Worm (Caenorhabditis elegans) whole organism, L3 larva: ENCODE results near the gene str-19.
"Not testable (repeated sequence)": the region's sequence is repeated elsewhere in the genome, so short reads cannot be mapped to it uniquely, and the experiment has no call there.

ENCODE experiments used
- R02D3.7 ChIP-seq: fragments of 150-350 bp; optimal IDR thresholded peaks from 2 replicates; lab custom pipeline; 2014; ENCODE audit warnings: missing biosample characterization, missing genetic modification characterization
- ZK546.5 ChIP-seq: sonication (generic microtip); optimal IDR thresholded peaks from 2 replicates; lab custom pipeline; 2017; ENCODE audit warnings: missing biosample characterization, missing genetic modification characterization
- aly-2 ChIP-seq: fragments of 150-350 bp; optimal IDR thresholded peaks from 2 replicates; lab custom pipeline; 2014; ENCODE audit warnings: missing biosample characterization, missing genetic modification characterization
- ama-1 ChIP-seq: fragments of 150-350 bp; optimal IDR thresholded peaks from 2 replicates; lab custom pipeline; 2018
- ceh-16 ChIP-seq: sonication (generic microtip); optimal IDR thresholded peaks from 2 replicates; lab custom pipeline; 2017; ENCODE audit warnings: missing biosample characterization, missing genetic modification characterization
- ceh-28 ChIP-seq: fragments of 150-350 bp; optimal IDR thresholded peaks from 2 replicates; lab custom pipeline; 2014; ENCODE audit warnings: missing biosample characterization, missing genetic modification reagents, missing genetic modification characterization
- ceh-82 ChIP-seq: fragments of 150-350 bp; optimal IDR thresholded peaks from 2 replicates; lab custom pipeline; 2014; ENCODE audit warnings: missing biosample characterization, missing genetic modification characterization
- ceh-9 ChIP-seq: sonication (generic microtip); optimal IDR thresholded peaks from 2 replicates; lab custom pipeline; 2018; ENCODE audit warnings: missing biosample characterization, missing genetic modification characterization
- egl-27 ChIP-seq: sonication (generic microtip); optimal IDR thresholded peaks from 4 replicates; lab custom pipeline; 2017; ENCODE audit warnings: missing biosample characterization, missing genetic modification reagents, missing genetic modification characterization
- elt-1 ChIP-seq: fragments of 150-350 bp; optimal IDR thresholded peaks from 2 replicates; lab custom pipeline; 2014; ENCODE audit warnings: missing biosample characterization, missing genetic modification characterization
- elt-2 ChIP-seq: sonication (generic microtip); optimal IDR thresholded peaks from 2 replicates; lab custom pipeline; 2016; ENCODE audit warnings: missing genetic modification reagents, mild to moderate bottlenecking, missing genetic modification characterization, missing compliant biosample characterization
- elt-3 ChIP-seq, 3 experiments: fragments of 150-350 bp in 1 of 3; sonication (generic microtip) in 2 of 3; optimal IDR thresholded peaks; 2 replicates in 2 of 3; 4 replicates in 1 of 3; lab custom pipeline; 2014 to 2017; ENCODE audit warnings: missing biosample characterization in 3 of 3, missing genetic modification characterization in 3 of 3
- eor-1 ChIP-seq, 2 experiments: fragments of 150-350 bp; optimal IDR thresholded peaks; 2 replicates each; lab custom pipeline; 2014 to 2018; ENCODE audit warnings: missing biosample characterization in 2 of 2, missing genetic modification characterization in 2 of 2
- fkh-2 ChIP-seq: fragments of 150-350 bp; optimal IDR thresholded peaks from 2 replicates; lab custom pipeline; 2014; ENCODE audit warnings: missing biosample characterization, missing genetic modification reagents, missing genetic modification characterization
- fos-1 ChIP-seq: fragments of 150-350 bp; optimal IDR thresholded peaks from 2 replicates; lab custom pipeline; 2014; ENCODE audit warnings: missing biosample characterization, missing genetic modification characterization
- jun-1 ChIP-seq: fragments of 150-350 bp; optimal IDR thresholded peaks from 2 replicates; lab custom pipeline; 2014; ENCODE audit warnings: missing biosample characterization, missing genetic modification reagents, missing genetic modification characterization
- lin-15B ChIP-seq: fragments of 150-350 bp; optimal IDR thresholded peaks from 2 replicates; lab custom pipeline; 2014; ENCODE audit warnings: missing biosample characterization, missing genetic modification characterization
- lsy-12 ChIP-seq: sonication (generic microtip); optimal IDR thresholded peaks from 2 replicates; lab custom pipeline; 2016; ENCODE audit warnings: mild to moderate bottlenecking, missing genetic modification characterization, missing compliant biosample characterization
- mdl-1 ChIP-seq: fragments of 150-350 bp; optimal IDR thresholded peaks from 2 replicates; lab custom pipeline; 2014; ENCODE audit warnings: missing biosample characterization, missing genetic modification characterization
- mml-1 ChIP-seq: fragments of 150-350 bp; sonication (generic microtip); optimal IDR thresholded peaks from 3 replicates; lab custom pipeline; 2014; ENCODE audit warnings: missing biosample characterization, missing genetic modification characterization
- nfya-1 ChIP-seq: sonication (generic microtip); optimal IDR thresholded peaks from 2 replicates; lab custom pipeline; 2017; ENCODE audit warnings: missing genetic modification characterization, mild to moderate bottlenecking, missing compliant biosample characterization, antibody characterized with exemption, moderate library complexity; ENCODE audit not compliant: insufficient read depth
- nhr-23 ChIP-seq: fragments of 150-350 bp; optimal IDR thresholded peaks from 2 replicates; lab custom pipeline; 2014; ENCODE audit warnings: missing biosample characterization, missing genetic modification reagents, missing genetic modification characterization
- nhr-28 ChIP-seq: fragments of 150-350 bp; optimal IDR thresholded peaks from 2 replicates; lab custom pipeline; 2014; ENCODE audit warnings: missing biosample characterization, missing genetic modification characterization
- nhr-43 ChIP-seq: sonication (generic microtip); optimal IDR thresholded peaks from 2 replicates; lab custom pipeline; 2016; ENCODE audit warnings: mild to moderate bottlenecking, missing genetic modification characterization, missing compliant biosample characterization; ENCODE audit not compliant: poor library complexity, severe bottlenecking
- nhr-67 ChIP-seq: fragments of 150-350 bp; optimal IDR thresholded peaks from 2 replicates; lab custom pipeline; 2014; ENCODE audit warnings: missing biosample characterization, missing genetic modification characterization
- nhr-77 ChIP-seq: fragments of 150-350 bp; optimal IDR thresholded peaks from 2 replicates; lab custom pipeline; 2014; ENCODE audit warnings: missing biosample characterization, missing genetic modification characterization
- pqm-1 ChIP-seq: fragments of 150-350 bp; optimal IDR thresholded peaks from 2 replicates; lab custom pipeline; 2017; ENCODE audit warnings: missing biosample characterization, missing genetic modification characterization, inconsistent platforms
- sea-2 ChIP-seq: fragments of 150-350 bp; sonication (generic microtip); optimal IDR thresholded peaks from 4 replicates; lab custom pipeline; 2014; ENCODE audit warnings: missing biosample characterization, missing genetic modification reagents, missing genetic modification characterization
- tbx-2 ChIP-seq: sonication (generic microtip); optimal IDR thresholded peaks from 2 replicates; lab custom pipeline; 2016; ENCODE audit warnings: mild to moderate bottlenecking, missing genetic modification characterization, missing compliant biosample characterization
- unc-39 ChIP-seq: sonication (generic microtip); optimal IDR thresholded peaks from 4 replicates; lab custom pipeline; 2017; ENCODE audit warnings: missing biosample characterization, missing genetic modification characterization
- unc-62 ChIP-seq: fragments of 150-350 bp; sonication (generic microtip); optimal IDR thresholded peaks from 4 replicates; lab custom pipeline; 2014; ENCODE audit warnings: missing biosample characterization, missing genetic modification reagents, missing genetic modification characterization
- zag-1 ChIP-seq: fragments of 150-350 bp; optimal IDR thresholded peaks from 2 replicates; lab custom pipeline; 2014; ENCODE audit warnings: missing biosample characterization, missing genetic modification characterization
- ztf-11 ChIP-seq: fragments of 150-350 bp; optimal IDR thresholded peaks from 2 replicates; lab custom pipeline; 2014; ENCODE audit warnings: missing biosample characterization, missing genetic modification characterization
- ztf-4 ChIP-seq: fragments of 150-350 bp; optimal IDR thresholded peaks from 2 replicates; lab custom pipeline; 2014; ENCODE audit warnings: missing biosample characterization, missing genetic modification characterization

Gene str-19

DNA sequence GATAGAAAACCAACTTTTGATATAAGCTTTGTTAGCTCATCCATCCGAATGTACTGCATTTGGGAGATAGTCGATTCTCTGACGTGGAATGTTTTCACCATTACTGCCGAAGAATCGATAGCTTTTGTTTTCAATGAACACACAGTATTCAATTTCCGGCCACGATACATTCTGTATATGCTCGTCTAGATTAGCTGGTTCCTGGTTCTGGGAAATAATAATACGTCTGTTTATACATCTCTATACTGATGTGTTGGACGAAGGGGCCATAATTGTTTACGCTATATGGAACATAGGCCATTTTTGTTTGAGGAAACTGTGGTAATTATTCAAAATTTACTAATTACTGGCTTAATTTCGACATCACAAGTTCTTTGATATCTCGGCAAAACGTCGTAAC lies 5.9 kb upstream of the str-19 start, which contains the start of gene str-6:
Gene str-6, minus strand, starts transcription at position 101 of the 400 bp plus-strand sequence.
- TF ChIP-seq egl-27 (tag; lab: Kevin White, UChicago) (no peak), ZK546.5 (tag; lab: Kevin White, UChicago) (no peak), pqm-1 (tag; lab: Kevin White, UChicago) (no peak), fkh-2 (tag; lab: Kevin White, UChicago) (no peak), ceh-28 (no peak), zag-1 (tag; lab: Kevin White, UChicago) (no peak), nhr-43 (tag; lab: Kevin White, UChicago) (no peak)

DNA sequence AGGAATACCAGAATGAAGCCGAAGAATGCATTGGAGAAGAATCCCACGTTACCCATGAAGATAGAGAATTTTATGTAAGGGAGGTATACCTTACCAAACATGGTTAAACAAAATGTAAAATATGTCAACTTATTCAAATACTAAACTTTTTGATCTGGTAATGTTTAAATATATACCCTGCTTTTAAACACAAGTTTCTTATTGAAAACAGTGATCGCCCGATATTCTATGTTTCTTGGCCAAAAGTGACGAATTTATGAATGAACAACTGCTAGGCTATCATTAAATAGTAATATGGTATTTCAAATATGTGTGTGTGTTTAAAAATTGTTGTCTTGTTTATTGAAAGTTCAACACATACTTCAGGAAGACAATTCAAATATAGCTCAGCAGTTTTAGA lies 4.1 kb upstream of the str-19 start, which contains the start of gene T23D5.8:
Gene T23D5.8, minus strand, starts transcription at position 101 of the 400 bp plus-strand sequence.
- TF ChIP-seq elt-2, nhr-28, elt-1 (tag; lab: Kevin White, UChicago): not testable (repeated sequence)

DNA sequence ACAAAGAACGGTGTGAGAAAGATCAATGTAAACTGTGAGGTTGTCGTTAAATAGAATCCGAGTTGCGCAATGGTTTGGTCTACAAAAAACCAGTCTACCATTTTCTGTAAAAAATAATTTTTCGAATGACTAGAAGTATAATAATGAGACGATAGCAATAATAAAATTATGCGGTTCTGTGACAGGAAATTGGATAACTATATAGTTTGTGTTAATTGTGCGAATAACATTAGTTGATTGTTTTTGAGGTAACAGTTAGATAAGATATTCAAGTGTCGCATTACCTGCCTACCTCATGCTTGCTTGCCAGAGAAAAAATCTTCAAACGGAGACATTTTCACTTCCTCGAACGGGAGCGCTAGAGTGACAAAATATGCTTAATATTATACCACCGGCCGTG lies 2.4 kb downstream of the str-19 start, which contains the start of gene str-18:
Gene str-18, minus strand, starts transcription at position 101 of the 400 bp plus-strand sequence.
- TF ChIP-seq eor-1 (tag; optimal IDR thresholded peaks at IDR 0.05; lab: Kevin White, UChicago) (no peak), nhr-67 (tag; lab: Kevin White, UChicago) (no peak), ceh-16 (tag; lab: Kevin White, UChicago) (no peak), mml-1 (tag; lab: Kevin White, UChicago) (no peak), unc-39 (tag; lab: Kevin White, UChicago) (no peak), ceh-82 (tag; lab: Kevin White, UChicago) (no peak), elt-3 (tag; optimal IDR thresholded peaks at IDR 0.05; lab: Kevin White, UChicago) (no peak), egl-27 (tag; lab: Kevin White, UChicago) (no peak), unc-62 (GFP tag; lab: Kevin White, UChicago) (no peak), nfya-1 (no peak), tbx-2 (no peak), ceh-28 (no peak), ztf-4 (tag; lab: Kevin White, UChicago) (no peak), nhr-77 (tag; lab: Kevin White, UChicago) (no peak), pqm-1 (tag; lab: Kevin White, UChicago) (no peak), ztf-11 (no peak), mdl-1 (tag; lab: Kevin White, UChicago) (no peak)

DNA sequence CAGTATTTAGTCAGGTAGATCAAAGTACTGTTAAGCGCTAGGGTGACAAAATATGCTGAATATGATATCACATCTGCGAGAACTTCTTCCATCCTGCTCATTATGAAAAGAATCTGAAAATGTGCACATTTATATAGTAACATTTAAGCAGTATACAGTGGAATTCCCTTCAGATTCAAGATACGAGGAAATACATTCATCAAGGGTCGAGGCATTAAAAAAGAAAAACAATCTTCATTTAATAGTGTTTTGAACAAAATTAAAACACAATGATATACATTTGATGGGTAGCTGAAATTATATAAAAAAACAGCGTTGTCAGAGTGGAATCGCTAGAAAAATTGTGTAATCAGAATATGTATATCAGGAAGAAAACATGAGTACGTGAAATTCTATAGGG lies 8.5 kb downstream of the str-19 start, which contains the start of gene str-27:
Gene str-27, minus strand, starts transcription at position 101 of the 400 bp plus-strand sequence.
- TF ChIP-seq sea-2 (GFP tag; lab: Kevin White, UChicago) = no peak
- no peak for TF ChIP-seq nfya-1
- TF ChIP-seq lsy-12 (tag; lab: Kevin White, UChicago) = no peak
- TF ChIP-seq mdl-1 (tag; lab: Kevin White, UChicago) = no peak
- no peak for TF ChIP-seq aly-2 (tag; lab: Kevin White, UChicago)
- no peak for TF ChIP-seq nhr-23 (tag; lab: Kevin White, UChicago)
- TF ChIP-seq R02D3.7 (tag; lab: Kevin White, UChicago) = no peak

DNA sequence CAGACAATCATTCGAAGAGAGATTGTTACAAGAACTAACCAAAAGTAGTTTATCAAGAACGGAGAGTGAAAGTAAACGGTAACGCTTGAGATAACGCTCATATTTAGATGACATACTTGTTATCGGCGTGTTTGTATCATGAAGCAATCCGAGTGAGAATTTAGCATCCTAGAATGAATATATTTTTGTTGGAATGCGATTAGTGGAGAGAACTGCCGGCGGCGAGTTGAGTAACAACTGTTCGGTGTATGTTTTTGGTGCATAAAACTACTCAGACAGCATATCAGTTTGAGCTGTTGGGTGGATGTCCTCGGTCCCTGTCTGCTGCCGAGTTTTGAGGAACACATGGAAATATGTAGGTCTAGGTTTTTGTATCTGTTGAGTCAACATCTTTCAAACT lies 10.7 kb downstream of the str-19 start, which contains the start of gene T23D5.3:
Gene T23D5.3, minus strand, starts transcription at position 101 of the 400 bp plus-strand sequence.
- no peak for TF ChIP-seq nhr-28 (tag; lab: Kevin White, UChicago)
- no peak for TF ChIP-seq fos-1 (tag; lab: Kevin White, UChicago)
- no peak for TF ChIP-seq aly-2 (tag; lab: Kevin White, UChicago)
- no peak for TF ChIP-seq nfya-1
- TF ChIP-seq lin-15B (tag; lab: Kevin White, UChicago) = no peak
- no peak for TF ChIP-seq elt-2 (tag; lab: Kevin White, UChicago)
- no peak for TF ChIP-seq jun-1 (tag; lab: Kevin White, UChicago)
- no peak for TF ChIP-seq ama-1 (lab: Kevin White, UChicago)
- no peak for TF ChIP-seq mdl-1 (tag; lab: Kevin White, UChicago)
- no peak for TF ChIP-seq R02D3.7 (tag; lab: Kevin White, UChicago)
- no peak for TF ChIP-seq ceh-82 (tag; lab: Kevin White, UChicago)
- TF ChIP-seq elt-3 (tag; optimal IDR thresholded peaks at IDR 0.05; lab: Kevin White, UChicago) = no peak
- no peak for TF ChIP-seq ceh-9 (tag; lab: Kevin White, UChicago)
- TF ChIP-seq, all 47 proteins: peak for 0
